Fruit fly (Drosophila melanogaster): Measurements from ENCODE around the gene scaf6.

DNA sequence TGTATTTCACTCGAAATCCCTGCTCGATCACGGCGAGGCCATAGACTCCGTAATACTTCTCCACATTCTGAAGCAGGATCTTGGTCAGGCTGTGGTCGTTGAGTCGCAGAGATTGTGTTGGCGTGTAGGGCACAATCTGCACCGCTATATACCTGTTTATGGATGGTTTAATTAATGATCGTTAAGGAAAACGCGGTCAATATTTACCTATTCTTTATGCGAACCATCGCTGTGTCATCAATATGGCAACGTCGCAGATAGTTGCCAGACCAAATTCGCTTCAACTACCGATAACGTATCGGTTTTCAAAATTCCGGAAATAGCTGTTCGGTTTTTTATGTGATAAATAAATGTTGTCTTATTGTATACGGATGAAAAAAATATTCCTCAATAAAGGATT is 2.4 kb upstream of the scaf6 start, which contains the start of gene Pop5:
- TF ChIP-seq Gug (GFP tag; IDR thresholded peaks at IDR 0.05) (no peak), dac (GFP tag; optimal IDR thresholded peaks at IDR 0.05) (no peak), CG16779 (tag; optimal IDR thresholded peaks at IDR 0.05) (no peak), Hr39 (GFP tag; optimal IDR thresholded peaks at IDR 0.05) (no peak), CG6854 (GFP tag; optimal IDR thresholded peaks at IDR 0.05) (no peak), CG15336 (GFP tag; IDR thresholded peaks at IDR 0.05) (no peak)
